Worm (Caenorhabditis elegans) whole organism, L4/young adult: ENCODE results near the gene gst-2.

Source experiments
- W03F9.2 ChIP-seq: fragments of 150-350 bp; optimal IDR thresholded peaks from 2 replicates; lab custom pipeline; 2014; ENCODE audit warnings: missing biosample characterization, missing genetic modification characterization
- dao-5 ChIP-seq: sonication (generic microtip); optimal IDR thresholded peaks from 2 replicates; lab custom pipeline; 2016; ENCODE audit warnings: missing genotype, missing genetic modification characterization, moderate library complexity, missing compliant biosample characterization
- him-1 ChIP-seq: sonication (generic microtip); optimal IDR thresholded peaks from 2 replicates; lab custom pipeline; 2016; ENCODE audit warnings: missing genotype, missing genetic modification reagents, missing genetic modification characterization, missing compliant biosample characterization

DNA sequence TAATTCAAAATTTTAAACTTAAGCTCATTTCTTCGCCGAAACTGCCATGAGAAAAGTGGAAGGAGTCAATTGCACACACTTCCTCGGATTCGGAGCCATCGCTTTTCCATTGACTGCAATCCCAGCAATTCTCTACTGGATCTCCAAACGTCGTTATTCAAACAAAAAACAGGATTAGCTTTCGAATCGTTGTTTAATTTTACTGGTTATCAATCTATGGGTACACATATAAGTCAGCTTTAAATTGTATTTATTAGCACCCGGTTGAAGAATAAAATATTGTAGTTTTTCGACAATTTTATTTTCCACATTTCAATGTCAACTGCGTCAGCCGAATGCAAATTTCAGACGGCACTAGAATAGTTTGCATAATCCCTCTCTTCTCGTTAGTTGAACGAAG lies 11.9 kb downstream of the gst-2 start, which contains the start of gene glt-3:
- TF ChIP-seq W03F9.2 (no peak), him-1 (tag; lab: Kevin White, UChicago) (no peak), dao-5 (tag; lab: Kevin White, UChicago) (no peak)
